Worm (Caenorhabditis elegans) whole organism, L1 larva: ENCODE results near the gene gldi-3.

Experiments used
- C34B4.2 ChIP-seq: sonication (generic microtip); optimal IDR thresholded peaks from 2 replicates; lab custom pipeline; 2017; ENCODE audit warnings: mild to moderate bottlenecking, missing genetic modification characterization, missing compliant biosample characterization
- F16B12.6 ChIP-seq: fragments of 150-350 bp; optimal IDR thresholded peaks from 2 replicates; lab custom pipeline; 2014; ENCODE audit warnings: missing biosample characterization, missing genetic modification characterization
- alr-1 ChIP-seq: fragments of 200-800 bp; sonication (Bioruptor generic); optimal IDR thresholded peaks from 2 replicates; lab custom pipeline; 2018; ENCODE audit warnings: borderline replicate concordance, mild to moderate bottlenecking, missing genetic modification characterization, missing compliant biosample characterization
- ama-1 ChIP-seq: fragments of 150-350 bp; optimal IDR thresholded peaks from 2 replicates; lab custom pipeline; 2014
- blmp-1 ChIP-seq: fragments of 150-350 bp; optimal IDR thresholded peaks from 2 replicates; lab custom pipeline; 2014; ENCODE audit warnings: missing biosample characterization, missing genetic modification characterization
- ceh-8 ChIP-seq: fragments of 200-800 bp; sonication (Bioruptor generic); optimal IDR thresholded peaks from 2 replicates; lab custom pipeline; 2018; ENCODE audit warnings: mild to moderate bottlenecking, missing genetic modification characterization, moderate library complexity, missing compliant biosample characterization
- ceh-82 ChIP-seq, 3 experiments: fragments of 150-350 bp in 1 of 3; sonication (generic microtip) in 2 of 3; optimal IDR thresholded peaks; 2 replicates each; lab custom pipeline; 2014 to 2017; ENCODE audit warnings: missing biosample characterization in 3 of 3, missing genetic modification characterization in 3 of 3
- ceh-90 ChIP-seq: sonication (generic microtip); optimal IDR thresholded peaks from 2 replicates; lab custom pipeline; 2016; ENCODE audit warnings: missing genetic modification characterization, missing compliant biosample characterization
- ces-1 ChIP-seq: fragments of 150-350 bp; optimal IDR thresholded peaks from 2 replicates; lab custom pipeline; 2014; ENCODE audit warnings: missing biosample characterization, missing genetic modification reagents, missing genetic modification characterization
- dpl-1 ChIP-seq, 3 experiments: fragments of 150-350 bp in 2 of 3; sonication (generic microtip) in 1 of 3; optimal IDR thresholded peaks; 2 replicates each; lab custom pipeline; 2014 to 2017; ENCODE audit warnings: missing biosample characterization in 3 of 3, missing genetic modification characterization in 3 of 3, missing genetic modification reagents in 3 of 3
- efl-3 ChIP-seq: fragments of 200-800 bp; sonication (Bioruptor generic); optimal IDR thresholded peaks from 2 replicates; lab custom pipeline; 2018; ENCODE audit warnings: mild to moderate bottlenecking, missing genetic modification characterization, missing compliant biosample characterization
- egl-27 ChIP-seq, 2 experiments: fragments of 150-350 bp in 1 of 2; sonication (generic microtip); optimal IDR thresholded peaks; 3 replicates each; lab custom pipeline; 2017 to 2018; ENCODE audit warnings: missing biosample characterization in 2 of 2, missing genetic modification characterization in 2 of 2, missing genetic modification reagents in 2 of 2
- ets-5 ChIP-seq: fragments of 200-800 bp; sonication (Bioruptor generic); IDR thresholded peaks from 2 replicates; pipeline ENCODE4 v1.3.6; 2022; ENCODE audit warnings: missing genetic modification characterization, missing compliant biosample characterization
- fkh-10 ChIP-seq: sonication (generic microtip); optimal IDR thresholded peaks from 2 replicates; lab custom pipeline; 2017; ENCODE audit warnings: missing biosample characterization, missing genetic modification reagents, missing genetic modification characterization
- fos-1 ChIP-seq: fragments of 150-350 bp; optimal IDR thresholded peaks from 2 replicates; lab custom pipeline; 2014; ENCODE audit warnings: missing biosample characterization, missing genetic modification characterization
- grh-1 ChIP-seq: fragments of 200-800 bp; sonication (Bioruptor generic); IDR thresholded peaks from 2 replicates; pipeline ENCODE4 v1.3.6; 2022; ENCODE audit warnings: missing genetic modification reagents, missing genetic modification characterization, missing compliant biosample characterization
- isw-1 ChIP-seq: fragments of 200-800 bp; sonication (Bioruptor generic); IDR thresholded peaks from 2 replicates; pipeline ENCODE4 v1.3.6; 2022; ENCODE audit warnings: missing genetic modification characterization, missing compliant biosample characterization
- jun-1 ChIP-seq: fragments of 150-350 bp; optimal IDR thresholded peaks from 2 replicates; lab custom pipeline; 2014; ENCODE audit warnings: missing biosample characterization, missing genetic modification reagents, missing genetic modification characterization
- lin-14 ChIP-seq: fragments of 200-800 bp; sonication (Bioruptor generic); optimal IDR thresholded peaks from 2 replicates; lab custom pipeline; 2018; ENCODE audit warnings: mild to moderate bottlenecking, missing genetic modification characterization, moderate library complexity, missing compliant biosample characterization
- lir-3 ChIP-seq: sonication (generic microtip); optimal IDR thresholded peaks from 2 replicates; lab custom pipeline; 2016; ENCODE audit warnings: mild to moderate bottlenecking, missing genetic modification characterization, moderate library complexity, missing compliant biosample characterization; ENCODE audit not compliant: poor library complexity
- mef-2 ChIP-seq: fragments of 150-350 bp; optimal IDR thresholded peaks from 2 replicates; lab custom pipeline; 2014; ENCODE audit warnings: missing biosample characterization, missing genetic modification characterization
- nhr-11 ChIP-seq: fragments of 150-350 bp; optimal IDR thresholded peaks from 2 replicates; lab custom pipeline; 2014; ENCODE audit warnings: missing biosample characterization, missing genetic modification characterization
- nhr-12 ChIP-seq: sonication (generic microtip); optimal IDR thresholded peaks from 2 replicates; lab custom pipeline; 2017; ENCODE audit warnings: missing biosample characterization, missing genetic modification characterization
- nhr-19 ChIP-seq: fragments of 200-800 bp; sonication (Bioruptor generic); conservative IDR thresholded peaks from 2 replicates; pipeline ENCODE4 v1.3.6; 2022; ENCODE audit warnings: missing genetic modification characterization, missing compliant biosample characterization
- nhr-20 ChIP-seq: sonication (generic microtip); optimal IDR thresholded peaks from 2 replicates; lab custom pipeline; 2016; ENCODE audit warnings: mild to moderate bottlenecking, missing genetic modification characterization, missing compliant biosample characterization
- nhr-28 ChIP-seq: fragments of 150-350 bp; optimal IDR thresholded peaks from 2 replicates; lab custom pipeline; 2014; ENCODE audit warnings: missing biosample characterization, missing genetic modification characterization
- nhr-71 ChIP-seq: sonication (generic microtip); optimal IDR thresholded peaks from 2 replicates; lab custom pipeline; 2016; ENCODE audit warnings: mild to moderate bottlenecking, missing genetic modification characterization, moderate library complexity, missing compliant biosample characterization
- nhr-77 ChIP-seq: fragments of 150-350 bp; optimal IDR thresholded peaks from 2 replicates; lab custom pipeline; 2014; ENCODE audit warnings: missing biosample characterization, missing genetic modification characterization
- nhr-84 ChIP-seq: sonication (generic microtip); optimal IDR thresholded peaks from 2 replicates; lab custom pipeline; 2017; ENCODE audit warnings: missing biosample characterization, missing genetic modification characterization
- nhr-85 ChIP-seq: sonication (generic microtip); peaks from one replicate; lab custom pipeline; 2016; ENCODE audit warnings: missing genetic modification characterization, inconsistent platforms, missing compliant biosample characterization
- pag-3 ChIP-seq: sonication (generic microtip); optimal IDR thresholded peaks from 2 replicates; lab custom pipeline; 2017; ENCODE audit warnings: missing genetic modification characterization, mild to moderate bottlenecking, missing compliant biosample characterization, antibody characterized with exemption, borderline replicate concordance; ENCODE audit not compliant: insufficient read depth
- pqm-1 ChIP-seq: sonication (generic microtip); optimal IDR thresholded peaks from 3 replicates; lab custom pipeline; 2017; ENCODE audit warnings: missing biosample characterization, missing genetic modification characterization
- snu-23 ChIP-seq: sonication (generic microtip); optimal IDR thresholded peaks from 2 replicates; lab custom pipeline; 2016; ENCODE audit warnings: missing genetic modification characterization, missing compliant biosample characterization
- sup-37 ChIP-seq: fragments of 200-800 bp; sonication (Bioruptor generic); optimal IDR thresholded peaks from 2 replicates; lab custom pipeline; 2018; ENCODE audit warnings: mild to moderate bottlenecking, missing genetic modification characterization, missing compliant biosample characterization
- swsn-7 ChIP-seq: sonication (generic microtip); optimal IDR thresholded peaks from 2 replicates; lab custom pipeline; 2016; ENCODE audit warnings: missing genetic modification characterization, missing compliant biosample characterization
- unc-30 ChIP-seq: sonication (generic microtip); optimal IDR thresholded peaks from 2 replicates; lab custom pipeline; 2017; ENCODE audit warnings: missing biosample characterization, missing genetic modification characterization
- unc-98 ChIP-seq: fragments of 200-800 bp; sonication (Bioruptor generic); IDR thresholded peaks from 2 replicates; pipeline ENCODE4 v1.3.6; 2022; ENCODE audit warnings: missing genetic modification characterization, missing compliant biosample characterization
- xbp-1 ChIP-seq: sonication (generic microtip); optimal IDR thresholded peaks from 2 replicates; lab custom pipeline; 2016; ENCODE audit warnings: missing genetic modification characterization, missing compliant biosample characterization
- zag-1 ChIP-seq: fragments of 150-350 bp; optimal IDR thresholded peaks from 2 replicates; lab custom pipeline; 2014; ENCODE audit warnings: missing biosample characterization, missing genetic modification characterization
- ztf-4 ChIP-seq: fragments of 150-350 bp; optimal IDR thresholded peaks from 2 replicates; lab custom pipeline; 2014; ENCODE audit warnings: missing biosample characterization, missing genetic modification characterization

gldi-3 gene

ce11 chrII:9271285-9271684 is 8.6 kb downstream of the gldi-3 start:
- TF ChIP-seq nhr-85 (tag; lab: Kevin White, UChicago), result peak; percentile 15
- no peak for TF ChIP-seq unc-30 (tag; lab: Kevin White, UChicago)
- TF ChIP-seq unc-98 (GFP tag; lab: Robert Waterston, UW), result no peak
- no peak for TF ChIP-seq ces-1 (GFP tag; lab: Kevin White, UChicago)

ce11 chrII:9269588-9269987 is 10.3 kb downstream of the gldi-3 start, which contains the start of gene C01G6.3:
Gene C01G6.3 (plus strand): TSS chrII:9269888.
- TF ChIP-seq isw-1 (GFP tag; lab: Robert Waterston, UW), result no peak

ce11 chrII:9268983-9269382 is 10.9 kb downstream of the gldi-3 start:
- no peak for TF ChIP-seq pqm-1 (tag; lab: Kevin White, UChicago)

- TF ChIP-seq snu-23 (no peak), mef-2 (no peak), xbp-1 (tag; lab: Kevin White, UChicago) (no peak), lir-3 (tag; lab: Kevin White, UChicago) (no peak), ama-1 (lab: Kevin White, UChicago) (no peak), nhr-77 (tag; lab: Kevin White, UChicago) (no peak)
These were observed 13.1 kb downstream of the gldi-3 start, which contains the start of gene C01G6.2 for ce11 chrII:9266755-9267154. Gene C01G6.2 (plus strand): TSS chrII:9267055.

ce11 chrII:9266252-9266651 is 13.6 kb downstream of the gldi-3 start:
- no peak for TF ChIP-seq egl-27 (tag; optimal IDR thresholded peaks at IDR 0.05; lab: Kevin White, UChicago)
- no peak for TF ChIP-seq ceh-8 (GFP tag; lab: Kevin White, UChicago)
- no peak for TF ChIP-seq ets-5 (GFP tag; lab: Robert Waterston, UW)
- no peak for TF ChIP-seq nhr-28 (tag; lab: Kevin White, UChicago)
- TF ChIP-seq ztf-4 (tag; lab: Kevin White, UChicago), result no peak
- TF ChIP-seq pqm-1 (tag; lab: Kevin White, UChicago), result no peak
- no peak for TF ChIP-seq dpl-1 (GFP tag; optimal IDR thresholded peaks at IDR 0.05; lab: Kevin White, UChicago)
- TF ChIP-seq ama-1 (lab: Kevin White, UChicago), result no peak
- no peak for TF ChIP-seq nhr-77 (tag; lab: Kevin White, UChicago)
- no peak for TF ChIP-seq swsn-7 (tag; lab: Kevin White, UChicago)
- no peak for TF ChIP-seq zag-1 (tag; lab: Kevin White, UChicago)

ce11 chrII:9265705-9266104 is 14.2 kb downstream of the gldi-3 start:
- no peak for TF ChIP-seq ama-1 (lab: Kevin White, UChicago)
- TF ChIP-seq jun-1 (tag; lab: Kevin White, UChicago), result no peak
- no peak for TF ChIP-seq nhr-77 (tag; lab: Kevin White, UChicago)
- no peak for TF ChIP-seq nhr-11
- TF ChIP-seq nhr-20 (tag; lab: Kevin White, UChicago), result no peak
- TF ChIP-seq lir-3 (tag; lab: Kevin White, UChicago), result no peak
- TF ChIP-seq lin-14 (GFP tag; lab: Kevin White, UChicago), result peak; percentile 41
- TF ChIP-seq nhr-71 (tag; lab: Kevin White, UChicago), result peak; percentile 10

ce11 chrII:9264689-9265278 is 15.1 kb downstream of the gldi-3 start:
- TF ChIP-seq ama-1 (lab: Kevin White, UChicago) (no peak), C34B4.2 (tag; lab: Kevin White, UChicago) (no peak), ceh-90 (no peak), sup-37 (GFP tag; lab: Kevin White, UChicago) (no peak), F16B12.6 (tag; lab: Kevin White, UChicago) (no peak), efl-3 (no peak), nhr-12 (tag; lab: Kevin White, UChicago) (no peak), ceh-82 (tag; optimal IDR thresholded peaks at IDR 0.05; lab: Kevin White, UChicago) (no peak), nhr-71 (tag; lab: Kevin White, UChicago) (peak; percentile 70), alr-1 (tag; lab: Kevin White, UChicago) (no peak), pag-3 (tag; lab: Kevin White, UChicago) (peak; percentile 68), grh-1 (GFP tag; lab: Robert Waterston, UW) (no peak), fos-1 (tag; lab: Kevin White, UChicago) (no peak), nhr-19 (GFP tag; lab: Robert Waterston, UW) (0 out of 2 replicates have a peak, but pooled peaks have one; percentile 32), blmp-1 (no peak), nhr-84 (tag; lab: Kevin White, UChicago) (no peak), fkh-10 (GFP tag; lab: Kevin White, UChicago) (no peak)
